Fruit fly (Drosophila melanogaster) whole organism, embryonic: Measurements from ENCODE around the gene Nup93-1.

Experiments
- ATbp ChIP-seq: fragments of 200-800 bp; sonication (Bioruptor generic); optimal IDR thresholded peaks from 2 replicates; lab custom pipeline; 2017; ENCODE audit warnings: missing biosample characterization, mild to moderate bottlenecking, missing genetic modification characterization, missing genetic modification reagents
- Abd-B ChIP-seq: fragments of 200-800 bp; sonication (Bioruptor generic); optimal IDR thresholded peaks from 2 replicates; lab custom pipeline; 2018; ENCODE audit warnings: missing biosample characterization, mild to moderate bottlenecking, missing genetic modification characterization, moderate library complexity
- Asciz ChIP-seq: fragments of 200-800 bp; sonication (Bioruptor generic); optimal IDR thresholded peaks from 2 replicates; lab custom pipeline; 2017; ENCODE audit warnings: missing biosample characterization, mild to moderate bottlenecking, missing genetic modification characterization, missing genetic modification reagents
- Blimp-1 ChIP-seq: fragments of 200-800 bp; sonication (Bioruptor generic); optimal IDR thresholded peaks from 3 replicates; lab custom pipeline; 2018; ENCODE audit warnings: missing biosample characterization, missing genetic modification characterization, mild to moderate bottlenecking, moderate library complexity, missing genetic modification reagents
- CG11504 ChIP-seq: fragments of 200-800 bp; sonication (Bioruptor generic); optimal IDR thresholded peaks from 3 replicates; lab custom pipeline; 2019; ENCODE audit warnings: missing biosample characterization, mild to moderate bottlenecking, missing genetic modification characterization, moderate library complexity
- CG12071 ChIP-seq: fragments of 200-800 bp; sonication (Bioruptor generic); optimal IDR thresholded peaks from 3 replicates; lab custom pipeline; 2018; ENCODE audit warnings: missing biosample characterization, mild to moderate bottlenecking, missing genetic modification characterization
- CG14710 ChIP-seq: fragments of 200-800 bp; sonication (Bioruptor generic); optimal IDR thresholded peaks from 3 replicates; lab custom pipeline; 2019; ENCODE audit warnings: missing biosample characterization, mild to moderate bottlenecking, missing genetic modification characterization, moderate library complexity
- CG15601 ChIP-seq: fragments of 200-800 bp; sonication (Bioruptor generic); optimal IDR thresholded peaks from 3 replicates; lab custom pipeline; 2019; ENCODE audit warnings: missing biosample characterization, mild to moderate bottlenecking, missing genetic modification characterization, moderate library complexity
- CG1832 ChIP-seq: fragments of 200-800 bp; sonication (Bioruptor generic); optimal IDR thresholded peaks from 2 replicates; lab custom pipeline; 2017; ENCODE audit warnings: missing biosample characterization, mild to moderate bottlenecking, missing genetic modification characterization, inconsistent platforms
- CG18619 ChIP-seq: fragments of 200-800 bp; sonication (Bioruptor generic); optimal IDR thresholded peaks from 3 replicates; lab custom pipeline; 2017; ENCODE audit warnings: missing biosample characterization, mild to moderate bottlenecking, missing genetic modification characterization
- CG18764 ChIP-seq: fragments of 200-800 bp; sonication (Bioruptor generic); optimal IDR thresholded peaks from 3 replicates; lab custom pipeline; 2016; ENCODE audit warnings: missing biosample characterization, missing genetic modification characterization
- CG2678 ChIP-seq: fragments of 200-800 bp; sonication (Bioruptor generic); optimal IDR thresholded peaks from 3 replicates; lab custom pipeline; 2019; ENCODE audit warnings: missing biosample characterization, mild to moderate bottlenecking, missing genetic modification characterization, moderate library complexity
- CG2712 ChIP-seq: fragments of 200-800 bp; optimal IDR thresholded peaks from 3 replicates; lab custom pipeline; 2019; ENCODE audit warnings: missing biosample characterization, mild to moderate bottlenecking, missing genetic modification characterization, moderate library complexity
- CG3281 ChIP-seq: fragments of 200-800 bp; sonication (Bioruptor generic); optimal IDR thresholded peaks from 3 replicates; lab custom pipeline; 2017; ENCODE audit warnings: missing biosample characterization, mild to moderate bottlenecking, missing genetic modification characterization
- CG33557 ChIP-seq: fragments of 200-800 bp; sonication (Bioruptor generic); optimal IDR thresholded peaks from 2 replicates; lab custom pipeline; 2019; ENCODE audit warnings: missing biosample characterization, mild to moderate bottlenecking, missing genetic modification characterization, moderate library complexity
- CG4404 ChIP-seq: fragments of 200-800 bp; sonication (Bioruptor generic); IDR thresholded peaks from 2 replicates; pipeline ENCODE4 v1.3.6; 2022; ENCODE audit warnings: missing biosample characterization, missing genetic modification characterization
- CG6791 ChIP-seq: fragments of 200-800 bp; sonication (Bioruptor generic); IDR thresholded peaks from 3 replicates; pipeline ENCODE4 v1.3.6; 2022; ENCODE audit warnings: missing biosample characterization, missing genetic modification characterization; ENCODE audit not compliant: partially characterized antibody
- CG8765 ChIP-seq: fragments of 200-800 bp; sonication (Bioruptor generic); IDR thresholded peaks from 2 replicates; pipeline ENCODE4 v1.3.6; 2022; ENCODE audit warnings: missing biosample characterization, missing genetic modification characterization
- CHES-1-like ChIP-seq: fragments of 200-800 bp; sonication (Bioruptor generic); optimal IDR thresholded peaks from 2 replicates; lab custom pipeline; 2016; ENCODE audit warnings: missing biosample characterization, missing genetic modification characterization
- Dfd ChIP-seq, 2 experiments: fragments of >200 bp; optimal IDR thresholded peaks; 2 replicates each; lab custom pipeline; 2017; ENCODE audit warnings: missing biosample characterization in 2 of 2, missing genetic modification characterization in 2 of 2
- Drgx ChIP-seq: fragments of 200-800 bp; sonication (Bioruptor generic); IDR thresholded peaks from 2 replicates; pipeline ENCODE4 v1.3.6; 2022; ENCODE audit warnings: missing biosample characterization, missing genetic modification characterization
- Eip74EF ChIP-seq, 2 experiments: fragments of 200-800 bp in 1 of 2; fragments of >200 bp in 1 of 2; sonication (Bioruptor generic) in 1 of 2; optimal IDR thresholded peaks; 2 replicates each; lab custom pipeline; 2017 to 2019; ENCODE audit warnings: missing biosample characterization in 2 of 2, missing genetic modification characterization in 2 of 2, mild to moderate bottlenecking in 1 of 2, moderate library complexity in 1 of 2
- Fer3 ChIP-seq: fragments of 200-800 bp; sonication (Bioruptor generic); optimal IDR thresholded peaks from 2 replicates; lab custom pipeline; 2018; ENCODE audit warnings: missing biosample characterization, mild to moderate bottlenecking, missing genetic modification characterization, moderate library complexity
- HHEX ChIP-seq: fragments of 200-800 bp; sonication (Bioruptor generic); optimal IDR thresholded peaks from 3 replicates; lab custom pipeline; 2017; ENCODE audit warnings: missing biosample characterization, mild to moderate bottlenecking, missing genetic modification characterization, missing genetic modification reagents
- Hand ChIP-seq: fragments of 200-800 bp; sonication (Bioruptor generic); optimal IDR thresholded peaks from 2 replicates; lab custom pipeline; 2017; ENCODE audit warnings: mild to moderate bottlenecking, missing biosample characterization, missing genetic modification reagents, missing genetic modification characterization
- HmgD ChIP-seq: fragments of 200-800 bp; sonication (Bioruptor generic); optimal IDR thresholded peaks from 3 replicates; lab custom pipeline; 2016; ENCODE audit warnings: missing biosample characterization, missing genetic modification characterization
- Hr3 ChIP-seq: fragments of 200-800 bp; sonication (Bioruptor generic); optimal IDR thresholded peaks from 3 replicates; lab custom pipeline; 2016; ENCODE audit warnings: missing biosample characterization, missing genetic modification characterization
- Hr78 ChIP-seq, 2 experiments: fragments of 200-800 bp in 1 of 2; fragments of >200 bp in 1 of 2; sonication (Bioruptor generic) in 1 of 2; optimal IDR thresholded peaks; 2 replicates each; lab custom pipeline; 2017 to 2019; ENCODE audit warnings: missing biosample characterization in 2 of 2, missing genetic modification characterization in 2 of 2, mild to moderate bottlenecking in 1 of 2, moderate library complexity in 1 of 2
- Hsf ChIP-seq: fragments of 200-800 bp; sonication (Bioruptor generic); optimal IDR thresholded peaks from 3 replicates; lab custom pipeline; 2016; ENCODE audit warnings: missing biosample characterization, missing genetic modification characterization
- Mad ChIP-seq: fragments of 200-800 bp; sonication (Bioruptor generic); optimal IDR thresholded peaks from 2 replicates; lab custom pipeline; 2016; ENCODE audit warnings: missing biosample characterization, missing genetic modification characterization
- Max ChIP-seq: fragments of 200-800 bp; sonication (Bioruptor generic); optimal IDR thresholded peaks from 2 replicates; lab custom pipeline; 2016; ENCODE audit warnings: missing biosample characterization, mild to moderate bottlenecking, missing genetic modification characterization
- Med ChIP-seq: fragments of 200-800 bp; sonication (Bioruptor generic); peaks from one replicate; lab custom pipeline; 2016; ENCODE audit warnings: missing biosample characterization, missing genetic modification characterization, mild to moderate bottlenecking, inconsistent platforms, moderate library complexity
- Stat92E ChIP-seq, 3 experiments: fragments of >200 bp in 2 of 3; fragments of 200-800 bp in 1 of 3; sonication (Bioruptor generic) in 1 of 3; optimal IDR thresholded peaks; 2 replicates each; lab custom pipeline; 2017 to 2019; ENCODE audit warnings: missing biosample characterization in 3 of 3, missing genetic modification characterization in 3 of 3, mild to moderate bottlenecking in 1 of 3, moderate library complexity in 1 of 3
- Xrp1 ChIP-seq: fragments of 200-800 bp; sonication (Bioruptor generic); IDR thresholded peaks from 2 replicates; pipeline ENCODE4 v1.3.6; 2022; ENCODE audit warnings: missing biosample characterization, missing genetic modification characterization
- ara ChIP-seq: fragments of 200-800 bp; sonication (Bioruptor generic); IDR thresholded peaks from 2 replicates; pipeline ENCODE4 v1.3.6; 2022; ENCODE audit warnings: missing biosample characterization, missing genetic modification characterization
- bcd ChIP-seq: fragments of 200-800 bp; sonication (Bioruptor generic); optimal IDR thresholded peaks from 2 replicates; lab custom pipeline; 2017; ENCODE audit warnings: missing biosample characterization, mild to moderate bottlenecking, missing genetic modification characterization
- chinmo ChIP-seq: fragments of 200-800 bp; sonication (Bioruptor generic); IDR thresholded peaks from 4 replicates; pipeline ENCODE4 v1.3.6; 2022; ENCODE audit warnings: missing biosample characterization, missing genetic modification characterization; ENCODE audit not compliant: partially characterized antibody
- croc ChIP-seq: fragments of 200-800 bp; sonication (Bioruptor generic); conservative IDR thresholded peaks from 3 replicates; pipeline ENCODE4 v1.3.6; 2022; ENCODE audit warnings: missing biosample characterization, missing genetic modification characterization
- dmrt99B ChIP-seq: fragments of 200-800 bp; sonication (Bioruptor generic); optimal IDR thresholded peaks from 2 replicates; lab custom pipeline; 2018; ENCODE audit warnings: missing biosample characterization, mild to moderate bottlenecking, missing genetic modification characterization, moderate library complexity
- ems ChIP-seq: fragments of 200-800 bp; sonication (Bioruptor generic); optimal IDR thresholded peaks from 3 replicates; lab custom pipeline; 2016; ENCODE audit warnings: missing biosample characterization, missing genetic modification characterization
- fd64A ChIP-seq: fragments of 200-800 bp; sonication (Bioruptor generic); optimal IDR thresholded peaks from 3 replicates; lab custom pipeline; 2018; ENCODE audit warnings: missing biosample characterization, mild to moderate bottlenecking, missing genetic modification characterization
- hth ChIP-seq: fragments of >200 bp; optimal IDR thresholded peaks from 2 replicates; lab custom pipeline; 2017; ENCODE audit warnings: inconsistent platforms
- pb ChIP-seq: fragments of 200-800 bp; sonication (Bioruptor generic); optimal IDR thresholded peaks from 3 replicates; lab custom pipeline; 2016; ENCODE audit warnings: missing biosample characterization, missing genetic modification characterization
- salm ChIP-seq: fragments of 200-800 bp; sonication (Bioruptor generic); optimal IDR thresholded peaks from 2 replicates; lab custom pipeline; 2018; ENCODE audit warnings: missing biosample characterization, mild to moderate bottlenecking, missing genetic modification characterization
- trh ChIP-seq: fragments of 200-800 bp; sonication (Bioruptor generic); optimal IDR thresholded peaks from 2 replicates; lab custom pipeline; 2016; ENCODE audit warnings: missing biosample characterization, missing genetic modification characterization
- vnd ChIP-seq: fragments of 200-800 bp; sonication (Bioruptor generic); IDR thresholded peaks from 3 replicates; pipeline ENCODE4 v1.3.6; 2022; ENCODE audit warnings: missing biosample characterization, missing genetic modification characterization; ENCODE audit not compliant: partially characterized antibody

Nup93-1 gene

DNA sequence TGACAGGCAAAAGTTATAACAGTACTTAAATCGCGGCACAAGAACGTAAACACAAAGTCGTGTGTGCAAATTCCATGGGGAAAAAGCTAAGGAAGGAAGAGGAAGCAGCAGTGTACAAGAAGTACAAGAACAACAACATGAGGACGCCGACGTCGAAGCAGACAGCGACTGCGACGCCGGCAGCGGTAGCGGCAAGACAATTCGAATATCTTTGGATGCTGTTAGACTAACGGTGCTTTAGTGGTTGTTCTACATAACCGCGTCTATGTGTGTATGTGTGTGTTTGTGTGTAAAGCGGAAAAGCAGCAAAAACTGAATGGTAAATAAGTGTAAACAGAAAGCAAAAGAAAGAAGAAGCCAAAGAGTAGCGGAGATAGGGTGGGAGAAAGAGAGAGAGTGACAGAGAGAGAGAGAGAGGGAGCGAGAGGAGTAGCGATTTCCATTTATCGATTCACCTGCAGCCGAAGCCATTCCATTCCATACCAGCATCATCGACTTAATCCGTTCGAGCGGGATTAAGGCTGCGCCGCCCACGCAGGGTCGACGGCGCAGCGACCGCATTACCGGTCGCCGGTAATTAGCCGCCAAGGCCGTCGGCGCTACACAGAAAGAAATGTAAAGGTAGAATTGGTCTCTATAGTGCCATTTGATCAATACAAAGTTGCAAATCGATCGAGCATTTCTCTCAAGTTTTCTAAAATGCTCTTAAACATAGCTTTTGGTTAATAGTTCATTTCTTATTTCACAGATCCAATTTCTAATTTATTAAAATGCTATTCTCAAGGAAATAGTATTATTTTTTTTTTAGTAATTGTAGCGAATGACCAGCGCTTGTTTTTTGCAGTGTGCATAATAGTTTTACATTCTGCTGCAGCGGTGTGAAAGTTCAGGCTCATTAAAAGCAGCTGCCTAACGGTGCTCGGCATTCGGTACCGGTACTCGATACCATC, 38.4 kb upstream of the Nup93-1 start (continued):
- TF ChIP-seq vnd (GFP tag; lab: Robert Waterston, UW): no peak
- TF ChIP-seq Asciz (GFP tag; lab: Kevin White, UChicago): peak; percentile 61
- peak in 1 of 2 experiments; percentile 68 for TF ChIP-seq Hr78 (GFP tag; optimal IDR thresholded peaks at IDR 0.05; lab: Kevin White, UChicago)
- peak; percentile 11 for TF ChIP-seq Fer3
- no peak for TF ChIP-seq Dfd (GFP tag; optimal IDR thresholded peaks at IDR 0.05; lab: Kevin White, UChicago)
- no peak for TF ChIP-seq fd64A (GFP tag; lab: Kevin White, UChicago)
- TF ChIP-seq Med (GFP tag; lab: Kevin White, UChicago): peak; percentile 77
- TF ChIP-seq croc (GFP tag; lab: Robert Waterston, UW): peak; percentile 41; the same call in 2 of the 3 replicates
- peak; percentile 66 for TF ChIP-seq Drgx (GFP tag; lab: Robert Waterston, UW)
- peak; percentile 34 for TF ChIP-seq bcd (GFP tag; lab: Kevin White, UChicago)
- peak; percentile 81 for TF ChIP-seq dmrt99B (tag; lab: Kevin White, UChicago)
- peak; percentile 78 for TF ChIP-seq CG11504 (tag; lab: Kevin White, UChicago)
- TF ChIP-seq CG4404: 0 out of 2 replicates have a peak, but pooled peaks have one; percentile 7
- peak; percentile 69 for TF ChIP-seq CG2678 (tag; lab: Kevin White, UChicago)
- TF ChIP-seq hth (lab: Kevin White, UChicago): no peak
- TF ChIP-seq CG3281 (GFP tag; lab: Kevin White, UChicago): peak; percentile 49
- no peak for TF ChIP-seq CG6791 (GFP tag; lab: Robert Waterston, UW)
- peak; percentile 37 for TF ChIP-seq CG14710
- peak; percentile 65 for TF ChIP-seq Hsf
- no peak for TF ChIP-seq CG12071
- TF ChIP-seq CG1832 (GFP tag; lab: Kevin White, UChicago): peak; percentile 58
- peak; percentile 7 for TF ChIP-seq Max (GFP tag; lab: Kevin White, UChicago)
- no peak for TF ChIP-seq CG8765 (GFP tag; lab: Robert Waterston, UW)
- TF ChIP-seq Hr3 (GFP tag; lab: Kevin White, UChicago): peak; percentile 16
- no peak for TF ChIP-seq Stat92E (GFP tag; optimal IDR thresholded peaks at IDR 0.05; lab: Kevin White, UChicago)
- TF ChIP-seq ara: peak; percentile 14; the same call in 1 of the 2 replicates
- no peak for TF ChIP-seq HmgD (GFP tag; lab: Kevin White, UChicago)
- peak; percentile 15 for TF ChIP-seq HHEX (GFP tag; lab: Kevin White, UChicago)
- TF ChIP-seq ATbp (GFP tag; lab: Kevin White, UChicago): peak; percentile 67
- TF ChIP-seq pb: peak; percentile 10
- peak; percentile 16 for TF ChIP-seq CG18764 (GFP tag; lab: Kevin White, UChicago)
- TF ChIP-seq trh (GFP tag; lab: Kevin White, UChicago): peak; percentile 5
- peak; percentile 13 for TF ChIP-seq salm (tag; lab: Kevin White, UChicago)
- TF ChIP-seq Mad (GFP tag; lab: Kevin White, UChicago): no peak
- peak; percentile 65 for TF ChIP-seq CG2712 (tag; lab: Kevin White, UChicago)
- 0 out of 4 replicates have a peak, but pooled peaks have one; percentile 18 for TF ChIP-seq chinmo (GFP tag; lab: Robert Waterston, UW)
- TF ChIP-seq Eip74EF (GFP tag; optimal IDR thresholded peaks at IDR 0.05; lab: Kevin White, UChicago): peak in 1 of 2 experiments; percentile 15
- peak; percentile 56 for TF ChIP-seq Xrp1 (GFP tag; lab: Robert Waterston, UW)
- TF ChIP-seq Abd-B (GFP tag; lab: Kevin White, UChicago): peak; percentile 1
- peak; percentile 35 for TF ChIP-seq CG18619
- TF ChIP-seq Blimp-1: peak; percentile 60
- TF ChIP-seq CG33557 (GFP tag; lab: Kevin White, UChicago): no peak
- peak; percentile 26 for TF ChIP-seq CG15601 (tag; lab: Kevin White, UChicago)
- peak; percentile 36 for TF ChIP-seq Hand (GFP tag; lab: Kevin White, UChicago)
- TF ChIP-seq CHES-1-like: no peak
- TF ChIP-seq ems (GFP tag; lab: Kevin White, UChicago): peak; percentile 44
